Worm (Caenorhabditis elegans) whole organism, L3 larva: ENCODE results near the gene pei-1.

ENCODE experiments used
- elt-1 ChIP-seq: fragments of 150-350 bp; optimal IDR thresholded peaks from 2 replicates; lab custom pipeline; 2014; ENCODE audit warnings: missing biosample characterization, missing genetic modification characterization
- eor-1 ChIP-seq, 2 experiments: fragments of 150-350 bp; optimal IDR thresholded peaks; 2 replicates each; lab custom pipeline; 2014 to 2018; ENCODE audit warnings: missing biosample characterization in 2 of 2, missing genetic modification characterization in 2 of 2
- jun-1 ChIP-seq: fragments of 150-350 bp; optimal IDR thresholded peaks from 2 replicates; lab custom pipeline; 2014; ENCODE audit warnings: missing biosample characterization, missing genetic modification reagents, missing genetic modification characterization
- lin-39 ChIP-seq: fragments of 150-350 bp; optimal IDR thresholded peaks from 2 replicates; lab custom pipeline; 2018; ENCODE audit warnings: missing biosample characterization, missing genetic modification reagents, missing genetic modification characterization
- mdl-1 ChIP-seq: fragments of 150-350 bp; optimal IDR thresholded peaks from 2 replicates; lab custom pipeline; 2014; ENCODE audit warnings: missing biosample characterization, missing genetic modification characterization
- mml-1 ChIP-seq: fragments of 150-350 bp; sonication (generic microtip); optimal IDR thresholded peaks from 3 replicates; lab custom pipeline; 2014; ENCODE audit warnings: missing biosample characterization, missing genetic modification characterization
- nhr-12 ChIP-seq: fragments of 150-350 bp; optimal IDR thresholded peaks from 2 replicates; lab custom pipeline; 2014; ENCODE audit warnings: missing biosample characterization, missing genetic modification characterization
- nhr-25 ChIP-seq: sonication (generic microtip); optimal IDR thresholded peaks from 2 replicates; lab custom pipeline; 2017; ENCODE audit warnings: missing biosample characterization, missing genetic modification characterization
- nhr-76 ChIP-seq: fragments of 150-350 bp; sonication (generic microtip); optimal IDR thresholded peaks from 5 replicates; lab custom pipeline; 2014; ENCODE audit warnings: missing biosample characterization, missing genetic modification characterization
- sea-2 ChIP-seq: fragments of 150-350 bp; sonication (generic microtip); optimal IDR thresholded peaks from 4 replicates; lab custom pipeline; 2014; ENCODE audit warnings: missing biosample characterization, missing genetic modification reagents, missing genetic modification characterization
- tbx-2 ChIP-seq: sonication (generic microtip); optimal IDR thresholded peaks from 2 replicates; lab custom pipeline; 2016; ENCODE audit warnings: mild to moderate bottlenecking, missing genetic modification characterization, missing compliant biosample characterization

ce11 chrIV:9609095-9609494 is 16.8 kb upstream of the pei-1 start:
- TF ChIP-seq nhr-25 (peak; percentile 55), elt-1 (tag; lab: Kevin White, UChicago) (peak; percentile 93), nhr-12 (no peak), jun-1 (tag; lab: Kevin White, UChicago) (no peak), tbx-2 (no peak), nhr-76 (tag; lab: Kevin White, UChicago) (no peak), eor-1 (tag; optimal IDR thresholded peaks at IDR 0.05; lab: Kevin White, UChicago) (no peak), mdl-1 (no peak), sea-2 (GFP tag; lab: Kevin White, UChicago) (no peak), lin-39 (tag; lab: Kevin White, UChicago) (no peak), mml-1 (tag; lab: Kevin White, UChicago) (no peak)
